Worm (Caenorhabditis elegans): ENCODE measurements around the gene hlh-26.
"Not testable (repeated sequence)": the region's sequence is repeated elsewhere in the genome, so short reads cannot be mapped to it uniquely, and the experiment has no call there.

The hlh-26 gene

ce11 chrII:5541685-5542084, 8.1 kb upstream of the hlh-26 start, which contains the start of gene C17C3.24:
Gene C17C3.24 (minus strand): TSS chrII:5541785.
- TF ChIP-seq aly-2 (tag; optimal IDR thresholded peaks at IDR 0.05) (no peak), elt-1 (tag; optimal IDR thresholded peaks at IDR 0.05) (no peak), nhr-77 (tag; optimal IDR thresholded peaks at IDR 0.05) (no peak), lin-11 (tag; optimal IDR thresholded peaks at IDR 0.05) (no peak), peb-1 (tag; optimal IDR thresholded peaks at IDR 0.05) (no peak), gmeb-1 (tag; optimal IDR thresholded peaks at IDR 0.05) (no peak), nhr-6 (tag; optimal IDR thresholded peaks at IDR 0.05) (no peak), ceh-82 (tag; optimal IDR thresholded peaks at IDR 0.05) (no peak), Y55F3AM.14 (GFP tag; optimal IDR thresholded peaks at IDR 0.05) (no peak), ztf-4 (tag; optimal IDR thresholded peaks at IDR 0.05) (no peak), nhr-11 (tag; optimal IDR thresholded peaks at IDR 0.05) (no peak), ztf-11 (tag; optimal IDR thresholded peaks at IDR 0.05) (no peak), nhr-237 (tag; optimal IDR thresholded peaks at IDR 0.05) (no peak), fos-1 (tag; optimal IDR thresholded peaks at IDR 0.05) (no peak), crh-2 (tag; optimal IDR thresholded peaks at IDR 0.05) (no peak), nhr-129 (tag; optimal IDR thresholded peaks at IDR 0.05) (no peak), ama-1 (optimal IDR thresholded peaks at IDR 0.05) (no peak), ZK546.5 (tag; optimal IDR thresholded peaks at IDR 0.05) (no peak), ceh-16 (tag; optimal IDR thresholded peaks at IDR 0.05) (no peak)

DNA sequence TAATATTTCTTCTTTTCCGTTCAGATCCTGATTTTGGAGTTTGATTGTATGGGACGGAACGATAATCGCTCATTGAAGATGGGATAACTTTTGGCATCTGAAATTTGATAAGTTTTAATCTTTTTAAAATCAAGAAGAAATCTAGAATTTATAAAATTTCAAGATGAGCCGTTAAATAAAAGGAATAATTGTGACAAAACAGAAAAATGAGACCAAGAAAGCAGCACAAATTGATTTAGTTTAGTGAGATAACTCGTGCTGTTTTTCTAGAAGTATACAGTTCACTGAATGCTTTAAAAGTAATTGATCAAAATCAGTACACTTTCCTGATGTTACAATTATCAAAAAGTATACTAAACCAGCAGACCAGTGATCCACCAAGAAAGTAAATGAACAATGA, 6.6 kb upstream of the hlh-26 start, which contains the start of gene hlh-27:
TSS of gene hlh-27 (minus strand) at position 101 of the 400 bp plus-strand sequence.
- not testable (repeated sequence) for TF ChIP-seq ama-1 (optimal IDR thresholded peaks at IDR 0.05); peb-1 (tag; optimal IDR thresholded peaks at IDR 0.05); dmd-4 (tag; optimal IDR thresholded peaks at IDR 0.05)

DNA sequence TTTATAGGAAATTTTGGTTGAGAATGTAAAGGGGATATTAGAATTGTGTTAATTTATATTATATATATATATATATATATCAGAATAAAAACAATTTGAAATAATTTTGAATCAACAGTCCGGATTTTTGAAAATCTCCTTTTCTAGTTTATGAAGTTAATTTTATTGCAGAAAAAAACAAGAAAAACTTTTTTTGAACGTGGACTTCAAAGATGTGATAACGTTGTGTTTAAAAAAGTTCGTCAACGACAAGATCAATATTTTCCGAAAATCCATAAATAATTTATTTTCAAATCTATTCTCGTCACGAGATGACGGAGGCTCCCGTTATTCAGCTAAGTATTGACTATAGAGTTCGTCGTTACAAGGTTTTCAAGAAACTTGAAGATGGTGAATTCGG, 4.0 kb upstream of the hlh-26 start, which contains the start of gene C17C3.11:
TSS of gene C17C3.11 (plus strand) at position 301 of the 400 bp plus-strand sequence.
- TF ChIP-seq unc-55 (GFP tag; optimal IDR thresholded peaks at IDR 0.05) (peak; percentile 46), skn-1 (tag; optimal IDR thresholded peaks at IDR 0.05) (no peak)

- TF ChIP-seq unc-55 (GFP tag; optimal IDR thresholded peaks at IDR 0.05): no peak
Observed at ce11 chrII:5537078-5537477, 3.5 kb upstream of the hlh-26 start.

DNA sequence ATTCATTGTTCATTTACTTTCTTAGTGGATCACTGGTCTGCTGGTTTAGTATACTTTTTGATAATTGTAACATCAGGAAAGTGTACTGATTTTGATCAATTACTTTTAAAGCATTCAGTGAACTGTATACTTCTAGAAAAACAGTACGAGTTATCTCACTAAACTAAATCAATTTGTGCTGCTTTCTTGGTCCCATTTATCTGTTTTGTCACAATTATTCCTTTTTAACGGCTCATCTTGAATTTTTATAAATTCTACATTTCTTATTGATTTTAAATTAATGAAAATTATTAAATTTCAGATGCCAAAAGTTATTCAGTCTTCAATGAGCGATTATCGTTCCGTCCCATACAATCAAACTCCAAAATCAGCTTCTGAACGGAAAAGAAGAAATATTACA, 1.4 kb upstream of the hlh-26 start, which contains the start of gene hlh-25:
TSS of gene hlh-25 (plus strand) at position 301 of the 400 bp plus-strand sequence.
- not testable (repeated sequence) for TF ChIP-seq lin-13 (GFP tag; optimal IDR thresholded peaks at IDR 0.05); aly-2 (tag; optimal IDR thresholded peaks at IDR 0.05); sma-3 (GFP tag; optimal IDR thresholded peaks at IDR 0.05)

- TF ChIP-seq crh-2 (tag; optimal IDR thresholded peaks at IDR 0.05) (no peak), sem-4 (tag; optimal IDR thresholded peaks at IDR 0.05) (no peak), nhr-6 (tag; optimal IDR thresholded peaks at IDR 0.05) (no peak), nhr-25 (tag; optimal IDR thresholded peaks at IDR 0.05) (no peak), snpc-4 (tag; optimal IDR thresholded peaks at IDR 0.05) (no peak), blmp-1 (tag; optimal IDR thresholded peaks at IDR 0.05; ENCODE audit: insufficient read depth) (no peak), ZK546.5 (tag; optimal IDR thresholded peaks at IDR 0.05) (no peak), unc-39 (tag; optimal IDR thresholded peaks at IDR 0.05) (no peak), sma-3 (GFP tag; optimal IDR thresholded peaks at IDR 0.05) (no peak), zag-1 (tag; optimal IDR thresholded peaks at IDR 0.05) (no peak), lin-11 (tag; optimal IDR thresholded peaks at IDR 0.05) (no peak), dmd-4 (tag; optimal IDR thresholded peaks at IDR 0.05) (no peak), aly-2 (tag; optimal IDR thresholded peaks at IDR 0.05) (no peak), nhr-77 (tag; optimal IDR thresholded peaks at IDR 0.05) (no peak), ceh-16 (tag; optimal IDR thresholded peaks at IDR 0.05) (no peak), egl-27 (tag; optimal IDR thresholded peaks at IDR 0.05) (no peak), mab-5 (tag; optimal IDR thresholded peaks at IDR 0.05) (no peak), mdl-1 (tag; optimal IDR thresholded peaks at IDR 0.05) (no peak)
Observed at ce11 chrII:5531855-5532328, 1.6 kb downstream of the hlh-26 start, which contains the start of gene C17C3.9. Gene C17C3.9 (minus strand): TSS chrII:5532278.

Data from whole organism, L2 larva.